Fruit fly (Drosophila melanogaster) whole organism, embryonic: Measurements from ENCODE around the gene mRpL51.

Experiments used
- Adf1 ChIP-seq: fragments of 200-800 bp; sonication (Bioruptor generic); IDR thresholded peaks from 2 replicates; pipeline ENCODE4 v1.3.6; 2022; ENCODE audit warnings: missing biosample characterization, missing genetic modification characterization
- BEAF-32 ChIP-seq: fragments of 200-800 bp; sonication (Bioruptor generic); optimal IDR thresholded peaks from 3 replicates; lab custom pipeline; 2017; ENCODE audit warnings: missing biosample characterization, missing genetic modification characterization, mild to moderate bottlenecking, moderate library complexity, missing genetic modification reagents
- CG10147 ChIP-seq: fragments of 200-800 bp; sonication (Bioruptor generic); optimal IDR thresholded peaks from 2 replicates; lab custom pipeline; 2019; ENCODE audit warnings: missing biosample characterization, mild to moderate bottlenecking, missing genetic modification characterization, moderate library complexity
- CG11723 ChIP-seq: fragments of 200-800 bp; sonication (Bioruptor generic); optimal IDR thresholded peaks from 2 replicates; lab custom pipeline; 2017; ENCODE audit warnings: missing biosample characterization, mild to moderate bottlenecking, missing genetic modification characterization
- CG12942 ChIP-seq: fragments of 200-800 bp; sonication (Bioruptor generic); optimal IDR thresholded peaks from 3 replicates; lab custom pipeline; 2016; ENCODE audit warnings: missing biosample characterization, missing genetic modification characterization
- CG13624 ChIP-seq: fragments of 200-800 bp; sonication (Bioruptor generic); optimal IDR thresholded peaks from 2 replicates; lab custom pipeline; 2016; ENCODE audit warnings: missing biosample characterization, missing genetic modification characterization
- CG1602 ChIP-seq: fragments of 200-800 bp; sonication (Bioruptor generic); optimal IDR thresholded peaks from 3 replicates; lab custom pipeline; 2016; ENCODE audit warnings: missing biosample characterization, missing genetic modification characterization
- CG17359 ChIP-seq: fragments of 200-800 bp; sonication (Bioruptor generic); optimal IDR thresholded peaks from 3 replicates; lab custom pipeline; 2018; ENCODE audit warnings: missing biosample characterization, mild to moderate bottlenecking, missing genetic modification characterization, moderate library complexity
- CG2116 ChIP-seq: fragments of 200-800 bp; sonication (Bioruptor generic); optimal IDR thresholded peaks from 3 replicates; lab custom pipeline; 2018; ENCODE audit warnings: missing biosample characterization, mild to moderate bottlenecking, missing genetic modification characterization
- CG2129 ChIP-seq: fragments of 200-800 bp; sonication (Bioruptor generic); IDR thresholded peaks from 2 replicates; pipeline ENCODE4 v1.3.6; 2022; ENCODE audit warnings: missing biosample characterization, missing genetic modification characterization; ENCODE audit not compliant: partially characterized antibody
- CG31365 ChIP-seq: fragments of 200-800 bp; sonication (Bioruptor generic); optimal IDR thresholded peaks from 2 replicates; lab custom pipeline; 2018; ENCODE audit warnings: missing biosample characterization, mild to moderate bottlenecking, missing genetic modification characterization
- CG32532 ChIP-seq: fragments of 200-800 bp; sonication (Bioruptor generic); IDR thresholded peaks from 2 replicates; pipeline ENCODE4 v1.3.6; 2022; ENCODE audit warnings: missing biosample characterization, missing genetic modification characterization
- CG33213 ChIP-seq: fragments of 200-800 bp; sonication (Bioruptor generic); optimal IDR thresholded peaks from 3 replicates; lab custom pipeline; 2016; ENCODE audit warnings: missing biosample characterization, missing genetic modification characterization
- CG3995 ChIP-seq: fragments of 200-800 bp; sonication (Bioruptor generic); optimal IDR thresholded peaks from 3 replicates; lab custom pipeline; 2016; ENCODE audit warnings: missing biosample characterization, missing genetic modification characterization
- CG4328 ChIP-seq: fragments of 200-800 bp; sonication (Bioruptor generic); optimal IDR thresholded peaks from 3 replicates; lab custom pipeline; 2017; ENCODE audit warnings: missing biosample characterization, missing genetic modification reagents, missing genetic modification characterization
- CG4617 ChIP-seq: fragments of 200-800 bp; sonication (Bioruptor generic); optimal IDR thresholded peaks from 3 replicates; lab custom pipeline; 2016; ENCODE audit warnings: missing biosample characterization, missing genetic modification characterization, borderline replicate concordance
- CG6791 ChIP-seq: fragments of 200-800 bp; sonication (Bioruptor generic); IDR thresholded peaks from 3 replicates; pipeline ENCODE4 v1.3.6; 2022; ENCODE audit warnings: missing biosample characterization, missing genetic modification characterization; ENCODE audit not compliant: partially characterized antibody
- CG7928 ChIP-seq: fragments of 200-800 bp; sonication (Bioruptor generic); optimal IDR thresholded peaks from 2 replicates; lab custom pipeline; 2017; ENCODE audit warnings: missing biosample characterization, mild to moderate bottlenecking, missing genetic modification characterization
- CG8478 ChIP-seq: fragments of >200 bp; optimal IDR thresholded peaks from 2 replicates; lab custom pipeline; 2018
- CG9437 ChIP-seq: fragments of 200-800 bp; sonication (Bioruptor generic); optimal IDR thresholded peaks from 2 replicates; lab custom pipeline; 2018; ENCODE audit warnings: missing biosample characterization, mild to moderate bottlenecking, missing genetic modification characterization
- CG9797 ChIP-seq: fragments of 200-800 bp; sonication (Bioruptor generic); optimal IDR thresholded peaks from 3 replicates; lab custom pipeline; 2018; ENCODE audit warnings: missing biosample characterization, mild to moderate bottlenecking, missing genetic modification characterization
- Camta ChIP-seq: fragments of 200-800 bp; sonication (Bioruptor generic); optimal IDR thresholded peaks from 2 replicates; lab custom pipeline; 2016; ENCODE audit warnings: missing biosample characterization, missing genetic modification characterization
- D19B ChIP-seq: fragments of 200-800 bp; sonication (Bioruptor generic); optimal IDR thresholded peaks from 2 replicates; lab custom pipeline; 2017; ENCODE audit warnings: missing biosample characterization, mild to moderate bottlenecking, missing genetic modification characterization
- HLH3B ChIP-seq: fragments of 200-800 bp; sonication (Bioruptor generic); IDR thresholded peaks from 2 replicates; pipeline ENCODE4 v1.3.6; 2022; ENCODE audit warnings: missing biosample characterization, missing genetic modification characterization
- Hr78 ChIP-seq, 2 experiments: fragments of 200-800 bp in 1 of 2; fragments of >200 bp in 1 of 2; sonication (Bioruptor generic) in 1 of 2; optimal IDR thresholded peaks; 2 replicates each; lab custom pipeline; 2017 to 2019; ENCODE audit warnings: missing biosample characterization in 2 of 2, missing genetic modification characterization in 2 of 2, mild to moderate bottlenecking in 1 of 2, moderate library complexity in 1 of 2
- Jarid2 ChIP-seq: fragments of 200-800 bp; sonication (Bioruptor generic); optimal IDR thresholded peaks from 3 replicates; lab custom pipeline; 2017; ENCODE audit warnings: mild to moderate bottlenecking, missing biosample characterization, missing genetic modification reagents, missing genetic modification characterization
- MESR4 ChIP-seq: fragments of 200-800 bp; sonication (Bioruptor generic); optimal IDR thresholded peaks from 2 replicates; lab custom pipeline; 2018; ENCODE audit warnings: missing biosample characterization, mild to moderate bottlenecking, missing genetic modification characterization, moderate library complexity
- Meics ChIP-seq: fragments of 200-800 bp; sonication (Bioruptor generic); optimal IDR thresholded peaks from 2 replicates; lab custom pipeline; 2017; ENCODE audit warnings: missing biosample characterization, mild to moderate bottlenecking, missing genetic modification characterization
- Myb ChIP-seq: fragments of 200-800 bp; sonication (Bioruptor generic); optimal IDR thresholded peaks from 2 replicates; lab custom pipeline; 2016; ENCODE audit warnings: missing biosample characterization, missing genetic modification characterization
- Nf-YB ChIP-seq: fragments of 200-800 bp; sonication (Bioruptor generic); optimal IDR thresholded peaks from 3 replicates; lab custom pipeline; 2019; ENCODE audit warnings: missing biosample characterization, mild to moderate bottlenecking, missing genetic modification characterization, moderate library complexity
- Sry-β ChIP-seq: fragments of 200-800 bp; sonication (Bioruptor generic); optimal IDR thresholded peaks from 2 replicates; lab custom pipeline; 2018; ENCODE audit warnings: missing biosample characterization, mild to moderate bottlenecking, missing genetic modification characterization, moderate library complexity
- Stat92E ChIP-seq, 3 experiments: fragments of >200 bp in 2 of 3; fragments of 200-800 bp in 1 of 3; sonication (Bioruptor generic) in 1 of 3; optimal IDR thresholded peaks; 2 replicates each; lab custom pipeline; 2017 to 2019; ENCODE audit warnings: missing biosample characterization in 3 of 3, missing genetic modification characterization in 3 of 3, mild to moderate bottlenecking in 1 of 3, moderate library complexity in 1 of 3
- cg ChIP-seq: fragments of 200-800 bp; sonication (Bioruptor generic); optimal IDR thresholded peaks from 3 replicates; lab custom pipeline; 2019; ENCODE audit warnings: missing biosample characterization, mild to moderate bottlenecking, missing genetic modification characterization, moderate library complexity
- chinmo ChIP-seq: fragments of 200-800 bp; sonication (Bioruptor generic); IDR thresholded peaks from 4 replicates; pipeline ENCODE4 v1.3.6; 2022; ENCODE audit warnings: missing biosample characterization, missing genetic modification characterization; ENCODE audit not compliant: partially characterized antibody
- kay ChIP-seq: fragments of 200-800 bp; sonication (Bioruptor generic); optimal IDR thresholded peaks from 2 replicates; lab custom pipeline; 2016; ENCODE audit warnings: missing biosample characterization, missing genetic modification characterization
- klu ChIP-seq: fragments of 200-800 bp; sonication (Bioruptor generic); IDR thresholded peaks from 2 replicates; pipeline ENCODE4 v1.3.6; 2022; ENCODE audit warnings: missing biosample characterization, missing genetic modification characterization
- lbe ChIP-seq: fragments of 200-800 bp; sonication (Bioruptor generic); optimal IDR thresholded peaks from 2 replicates; lab custom pipeline; 2016; ENCODE audit warnings: missing biosample characterization, mild to moderate bottlenecking, missing genetic modification characterization
- lola ChIP-seq, 3 experiments: fragments of >200 bp in 2 of 3; fragments of 200-800 bp in 1 of 3; sonication (Bioruptor generic) in 1 of 3; optimal IDR thresholded peaks; 2 replicates each; lab custom pipeline; 2017 to 2019; ENCODE audit warnings: missing biosample characterization in 3 of 3, missing genetic modification characterization in 3 of 3, mild to moderate bottlenecking in 1 of 3, moderate library complexity in 1 of 3
- pfk ChIP-seq: fragments of 200-800 bp; sonication (Bioruptor generic); optimal IDR thresholded peaks from 2 replicates; lab custom pipeline; 2018; ENCODE audit warnings: missing biosample characterization, mild to moderate bottlenecking, missing genetic modification characterization, moderate library complexity
- pnt ChIP-seq: fragments of 200-800 bp; sonication (Bioruptor generic); optimal IDR thresholded peaks from 3 replicates; lab custom pipeline; 2016; ENCODE audit warnings: missing biosample characterization, missing genetic modification characterization
- pzg ChIP-seq: fragments of 200-800 bp; sonication (Bioruptor generic); optimal IDR thresholded peaks from 3 replicates; lab custom pipeline; 2018; ENCODE audit warnings: missing biosample characterization, mild to moderate bottlenecking, missing genetic modification characterization, moderate library complexity
- row ChIP-seq: fragments of 200-800 bp; sonication (Bioruptor generic); IDR thresholded peaks from 3 replicates; pipeline ENCODE4 v1.3.6; 2022; ENCODE audit warnings: missing biosample characterization, missing genetic modification characterization
- sug ChIP-seq: fragments of 200-800 bp; optimal IDR thresholded peaks from 2 replicates; lab custom pipeline; 2019; ENCODE audit warnings: missing biosample characterization, mild to moderate bottlenecking, missing genetic modification characterization, moderate library complexity
- tna ChIP-seq: fragments of 200-800 bp; sonication (Bioruptor generic); IDR thresholded peaks from 2 replicates; pipeline ENCODE4 v1.3.6; 2022; ENCODE audit warnings: missing biosample characterization, missing genetic modification characterization; ENCODE audit not compliant: partially characterized antibody
- trem ChIP-seq: fragments of 200-800 bp; optimal IDR thresholded peaks from 3 replicates; lab custom pipeline; 2019; ENCODE audit warnings: missing biosample characterization, mild to moderate bottlenecking, missing genetic modification characterization, moderate library complexity
- unc-4 ChIP-seq: fragments of 200-800 bp; sonication (Bioruptor generic); IDR thresholded peaks from 2 replicates; pipeline ENCODE4 v1.3.6; 2022; ENCODE audit warnings: missing biosample characterization, missing genetic modification characterization; ENCODE audit not compliant: partially characterized antibody
- wdn ChIP-seq: fragments of 200-800 bp; sonication (Bioruptor generic); IDR thresholded peaks from 2 replicates; pipeline ENCODE4 v1.3.6; 2022; ENCODE audit warnings: missing biosample characterization, missing genetic modification characterization
- z ChIP-seq: fragments of 200-800 bp; sonication (Bioruptor generic); IDR thresholded peaks from 3 replicates; pipeline ENCODE4 v1.3.6; 2022; ENCODE audit warnings: missing biosample characterization, missing genetic modification characterization

The mRpL51 gene

DNA sequence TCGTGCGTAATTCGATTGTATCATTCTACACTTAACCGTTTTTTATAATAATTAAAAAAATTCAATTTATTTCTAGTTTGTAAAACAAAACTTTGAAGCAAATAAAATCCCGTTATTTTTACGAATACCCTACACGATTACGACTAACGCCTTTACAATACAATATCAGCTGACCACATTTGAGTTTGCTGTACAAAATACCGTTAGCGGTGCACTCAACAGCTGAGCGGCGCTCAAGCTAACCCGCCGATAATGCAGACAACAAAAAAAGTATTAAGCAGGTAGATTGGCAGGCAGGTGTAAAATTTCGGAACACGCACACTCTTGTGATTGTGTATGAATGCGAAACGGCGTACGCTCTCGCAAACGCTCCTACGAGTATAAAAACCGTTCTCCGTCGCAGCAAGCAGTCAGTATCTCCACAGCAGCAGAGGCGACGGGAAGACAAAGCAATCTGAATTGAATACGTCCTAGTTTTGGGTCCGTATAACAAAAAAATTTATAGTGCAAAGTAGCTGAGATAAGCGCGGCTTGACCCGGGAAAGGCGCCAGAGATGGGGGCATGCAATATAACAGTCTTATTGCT is 4.6 kb upstream of the mRpL51 start, which contains the start of gene Acer (continued):
- TF ChIP-seq row (GFP tag; lab: Robert Waterston, UW): peak; percentile 34; the same call in 1 of the 3 replicates
- TF ChIP-seq sug (tag; lab: Kevin White, UChicago): peak; percentile 41
- no peak for TF ChIP-seq CG1602 (GFP tag; lab: Kevin White, UChicago)
- no peak for TF ChIP-seq CG7928 (GFP tag; lab: Kevin White, UChicago)
- TF ChIP-seq CG12942: no peak
- TF ChIP-seq CG11723 (GFP tag; lab: Kevin White, UChicago): no peak
- TF ChIP-seq CG9437 (GFP tag; lab: Kevin White, UChicago): peak; percentile 14
- TF ChIP-seq z: 0 out of 3 replicates have a peak, but pooled peaks have one; percentile 23
- peak; percentile 77 for TF ChIP-seq chinmo (GFP tag; lab: Robert Waterston, UW)
- TF ChIP-seq cg (GFP tag; lab: Kevin White, UChicago): peak; percentile 70
- TF ChIP-seq CG31365 (tag; lab: Kevin White, UChicago): peak; percentile 35
- 0 out of 2 replicates have a peak, but pooled peaks have one; percentile 35 for TF ChIP-seq unc-4
- TF ChIP-seq klu (GFP tag; lab: Robert Waterston, UW): no peak
- TF ChIP-seq pnt: no peak
- no peak for TF ChIP-seq CG8478
- peak; percentile 27; the same call in 1 of the 2 replicates for TF ChIP-seq HLH3B (GFP tag; lab: Robert Waterston, UW)
- TF ChIP-seq CG4617 (GFP tag; lab: Kevin White, UChicago): no peak
- peak; percentile 29 for TF ChIP-seq MESR4 (GFP tag; lab: Kevin White, UChicago)
- no peak for TF ChIP-seq CG10147 (GFP tag; lab: Kevin White, UChicago)
- no peak for TF ChIP-seq kay (GFP tag; lab: Kevin White, UChicago)
- TF ChIP-seq pfk (GFP tag; lab: Kevin White, UChicago): peak; percentile 11
- TF ChIP-seq lola (GFP tag; optimal IDR thresholded peaks at IDR 0.05; lab: Kevin White, UChicago): no peak
- peak; percentile 24 for TF ChIP-seq CG3995 (GFP tag; lab: Kevin White, UChicago)
- peak; percentile 44; the same call in 1 of the 2 replicates for TF ChIP-seq Adf1
- TF ChIP-seq BEAF-32 (GFP tag; lab: Kevin White, UChicago): peak; percentile 36
- no peak for TF ChIP-seq Sry-β
- 0 out of 2 replicates have a peak, but pooled peaks have one; percentile 21 for TF ChIP-seq CG32532 (GFP tag; lab: Robert Waterston, UW)
- no peak for TF ChIP-seq wdn (GFP tag; lab: Robert Waterston, UW)
- TF ChIP-seq Stat92E (GFP tag; optimal IDR thresholded peaks at IDR 0.05; lab: Kevin White, UChicago): peak in 1 of 3 experiments; percentile 26
- TF ChIP-seq CG6791 (GFP tag; lab: Robert Waterston, UW): peak; percentile 56; the same call in 1 of the 3 replicates
- TF ChIP-seq Nf-YB (GFP tag; lab: Kevin White, UChicago): peak; percentile 5
- no peak for TF ChIP-seq Meics
- no peak for TF ChIP-seq Camta
- peak; percentile 30 for TF ChIP-seq CG13624 (GFP tag; lab: Kevin White, UChicago)
- peak; percentile 39 for TF ChIP-seq CG2116 (GFP tag; lab: Kevin White, UChicago)
- TF ChIP-seq CG2129 (GFP tag; lab: Robert Waterston, UW): peak; percentile 47; the same call in 1 of the 2 replicates
- TF ChIP-seq trem (tag; lab: Kevin White, UChicago): peak; percentile 57
- no peak for TF ChIP-seq CG33213 (GFP tag; lab: Kevin White, UChicago)
- peak; percentile 75 for TF ChIP-seq Jarid2 (GFP tag; lab: Kevin White, UChicago)
- TF ChIP-seq D19B (GFP tag; lab: Kevin White, UChicago): no peak
- TF ChIP-seq Myb (GFP tag; lab: Kevin White, UChicago): peak; percentile 37
- peak; percentile 24 for TF ChIP-seq pzg
- TF ChIP-seq tna: peak; percentile 13; the same call in 1 of the 2 replicates
- no peak for TF ChIP-seq CG17359
- peak; percentile 11 for TF ChIP-seq CG9797 (GFP tag; lab: Kevin White, UChicago)
- TF ChIP-seq CG4328 (GFP tag; lab: Kevin White, UChicago): no peak
- TF ChIP-seq lbe: no peak
- TF ChIP-seq Hr78 (GFP tag; optimal IDR thresholded peaks at IDR 0.05; lab: Kevin White, UChicago): peak in 1 of 2 experiments; percentile 87
